Worm (Caenorhabditis elegans) whole organism, L4 larva: ENCODE measurements around the gene srm-5.
A peak's percentile ranks its signal among the peaks of the same experiment; 100 is the strongest.

Experiments
- F26F4.8 ChIP-seq: fragments of 200-800 bp; sonication (Bioruptor generic); conservative IDR thresholded peaks from 2 replicates; pipeline ENCODE4 v1.3.6; 2022; ENCODE audit warnings: missing genetic modification characterization, missing compliant biosample characterization
- Y5F2A.4 ChIP-seq: fragments of 200-800 bp; sonication (Bioruptor generic); optimal IDR thresholded peaks from 2 replicates; lab custom pipeline; 2018; ENCODE audit warnings: mild to moderate bottlenecking, missing genetic modification characterization, missing compliant biosample characterization
- Y75B8A.6 ChIP-seq: fragments of 200-800 bp; sonication (Bioruptor generic); IDR thresholded peaks from 2 replicates; pipeline ENCODE4 v1.3.6; 2022; ENCODE audit warnings: missing genetic modification reagents, missing genetic modification characterization, missing compliant biosample characterization
- ZK337.2 ChIP-seq: fragments of 200-800 bp; sonication (Bioruptor generic); IDR thresholded peaks from 2 replicates; pipeline ENCODE4 v1.3.6; 2022; ENCODE audit warnings: missing genetic modification reagents, missing genetic modification characterization, missing compliant biosample characterization
- arid-1 ChIP-seq: fragments of 200-800 bp; sonication (Bioruptor generic); conservative IDR thresholded peaks from 2 replicates; pipeline ENCODE4 v1.3.6; 2022; ENCODE audit warnings: missing genetic modification reagents, missing genetic modification characterization, missing compliant biosample characterization
- attf-4 ChIP-seq: sonication (generic microtip); optimal IDR thresholded peaks from 3 replicates; lab custom pipeline; 2017; ENCODE audit warnings: missing biosample characterization, missing genetic modification characterization
- daf-16 ChIP-seq, 3 experiments: sonication (generic microtip); optimal IDR thresholded peaks; 2 replicates each; lab custom pipeline; 2016 to 2017; ENCODE audit warnings: missing genetic modification characterization in 3 of 3, missing genetic modification reagents in 3 of 3, mild to moderate bottlenecking in 2 of 3, missing compliant biosample characterization in 2 of 3, missing biosample characterization in 1 of 3, moderate library complexity in 1 of 3
- daf-19 ChIP-seq: fragments of 200-800 bp; sonication (Bioruptor generic); conservative IDR thresholded peaks from 2 replicates; pipeline ENCODE4 v1.3.6; 2022; ENCODE audit warnings: missing genetic modification characterization, missing compliant biosample characterization
- dmd-8 ChIP-seq: fragments of 200-800 bp; sonication (Bioruptor generic); IDR thresholded peaks from 2 replicates; pipeline ENCODE4 v1.3.6; 2022; ENCODE audit warnings: missing genetic modification characterization, missing compliant biosample characterization
- duxl-1 ChIP-seq: sonication (generic microtip); optimal IDR thresholded peaks from 2 replicates; lab custom pipeline; 2016; ENCODE audit warnings: mild to moderate bottlenecking, missing genetic modification characterization, moderate library complexity, missing compliant biosample characterization; ENCODE audit not compliant: poor library complexity
- egl-27 ChIP-seq: sonication (generic microtip); optimal IDR thresholded peaks from 3 replicates; lab custom pipeline; 2017; ENCODE audit warnings: missing biosample characterization, missing genetic modification reagents, missing genetic modification characterization
- egl-43 ChIP-seq: fragments of 200-800 bp; sonication (Bioruptor generic); IDR thresholded peaks from 2 replicates; pipeline ENCODE4 v1.3.6; 2022; ENCODE audit warnings: missing genetic modification reagents, missing genetic modification characterization, missing compliant biosample characterization
- fkh-10 ChIP-seq: fragments of 150-350 bp; optimal IDR thresholded peaks from 2 replicates; lab custom pipeline; 2014; ENCODE audit warnings: missing biosample characterization, missing genetic modification reagents, missing genetic modification characterization
- fos-1 ChIP-seq: fragments of 150-350 bp; optimal IDR thresholded peaks from 2 replicates; lab custom pipeline; 2014; ENCODE audit warnings: missing biosample characterization, missing genetic modification characterization
- hlh-30 ChIP-seq: sonication (generic microtip); optimal IDR thresholded peaks from 2 replicates; lab custom pipeline; 2017; ENCODE audit warnings: antibody characterized with exemption, mild to moderate bottlenecking, missing genetic modification characterization, missing compliant biosample characterization; ENCODE audit not compliant: insufficient read depth
- lin-13 ChIP-seq: fragments of 150-350 bp; optimal IDR thresholded peaks from 2 replicates; lab custom pipeline; 2014; ENCODE audit warnings: missing biosample characterization, missing genetic modification reagents, missing genetic modification characterization
- lin-38 ChIP-seq: fragments of 200-800 bp; sonication (Bioruptor generic); IDR thresholded peaks from 2 replicates; pipeline ENCODE4 v1.3.6; 2022; ENCODE audit warnings: missing genetic modification reagents, missing genetic modification characterization, missing compliant biosample characterization
- mdl-1 ChIP-seq, 2 experiments: fragments of 150-350 bp in 1 of 2; sonication (generic microtip) in 1 of 2; optimal IDR thresholded peaks; 2 replicates each; lab custom pipeline; 2014 to 2017; ENCODE audit warnings: missing biosample characterization in 2 of 2, missing genetic modification characterization in 2 of 2
- mdt-29 ChIP-seq: fragments of 200-800 bp; sonication (Bioruptor generic); IDR thresholded peaks from 2 replicates; pipeline ENCODE4 v1.3.6; 2022; ENCODE audit warnings: missing genetic modification reagents, missing genetic modification characterization, missing compliant biosample characterization
- mep-1 ChIP-seq: fragments of 150-350 bp; sonication (generic microtip); optimal IDR thresholded peaks from 3 replicates; lab custom pipeline; 2014; ENCODE audit warnings: missing biosample characterization, missing genetic modification characterization
- mxl-3 ChIP-seq: fragments of 200-800 bp; sonication (Bioruptor generic); optimal IDR thresholded peaks from 2 replicates; lab custom pipeline; 2018; ENCODE audit warnings: mild to moderate bottlenecking, missing genetic modification characterization, missing compliant biosample characterization
- nhr-111 ChIP-seq: fragments of 200-800 bp; sonication (Bioruptor generic); optimal IDR thresholded peaks from 2 replicates; lab custom pipeline; 2018; ENCODE audit warnings: mild to moderate bottlenecking, missing genetic modification characterization, missing compliant biosample characterization
- nhr-41 ChIP-seq: fragments of 200-800 bp; sonication (Bioruptor generic); IDR thresholded peaks from 2 replicates; pipeline ENCODE4 v1.3.6; 2022; ENCODE audit warnings: missing genetic modification reagents, missing genetic modification characterization, missing compliant biosample characterization
- nhr-48 ChIP-seq: sonication (generic microtip); optimal IDR thresholded peaks from 2 replicates; lab custom pipeline; 2016; ENCODE audit warnings: mild to moderate bottlenecking, missing genetic modification characterization, missing compliant biosample characterization
- nhr-6 ChIP-seq: fragments of 150-350 bp; optimal IDR thresholded peaks from 2 replicates; lab custom pipeline; 2014; ENCODE audit warnings: missing biosample characterization, missing genetic modification characterization
- php-3 ChIP-seq: fragments of 200-800 bp; sonication (Bioruptor generic); IDR thresholded peaks from 2 replicates; pipeline ENCODE4 v1.3.6; 2022; ENCODE audit warnings: missing genetic modification reagents, missing genetic modification characterization, missing compliant biosample characterization
- pqm-1 ChIP-seq: sonication (generic microtip); optimal IDR thresholded peaks from 2 replicates; lab custom pipeline; 2017; ENCODE audit warnings: missing biosample characterization, missing genetic modification characterization
- rbr-2 ChIP-seq: sonication (generic microtip); optimal IDR thresholded peaks from 2 replicates; lab custom pipeline; 2016; ENCODE audit warnings: missing genotype, missing genetic modification characterization, missing compliant biosample characterization
- set-16 ChIP-seq: fragments of 200-800 bp; sonication (Bioruptor generic); IDR thresholded peaks from 2 replicates; pipeline ENCODE4 v1.3.6; 2022; ENCODE audit warnings: missing genetic modification reagents, missing genetic modification characterization, missing compliant biosample characterization
- unc-130 ChIP-seq: sonication (generic microtip); optimal IDR thresholded peaks from 2 replicates; lab custom pipeline; 2016; ENCODE audit warnings: missing genetic modification reagents, missing genetic modification characterization, missing compliant biosample characterization
- unc-62 ChIP-seq, 3 experiments: fragments of 150-350 bp in 1 of 3; sonication (generic microtip); optimal IDR thresholded peaks in 2 of 3; peaks in 1 of 3; 1 replicate in 1 of 3; 2 replicates in 2 of 3; lab custom pipeline; 2014 to 2017; ENCODE audit warnings: missing biosample characterization in 3 of 3, missing genetic modification characterization in 3 of 3, missing genetic modification reagents in 3 of 3, missing genotype in 1 of 3
- vab-7 ChIP-seq: fragments of 200-800 bp; sonication (Bioruptor generic); IDR thresholded peaks from 2 replicates; pipeline ENCODE4 v1.3.6; 2022; ENCODE audit warnings: missing genetic modification reagents, missing genetic modification characterization, missing compliant biosample characterization
- zfp-3 ChIP-seq: fragments of 200-800 bp; sonication (Bioruptor generic); conservative IDR thresholded peaks from 2 replicates; pipeline ENCODE4 v1.3.6; 2022; ENCODE audit warnings: missing genetic modification reagents, missing genetic modification characterization, missing compliant biosample characterization
- zip-11 ChIP-seq: fragments of 200-800 bp; sonication (Bioruptor generic); IDR thresholded peaks from 2 replicates; pipeline ENCODE4 v1.3.6; 2022; ENCODE audit warnings: missing genetic modification characterization, missing compliant biosample characterization
- ztf-7 ChIP-seq: fragments of 150-350 bp; optimal IDR thresholded peaks from 2 replicates; lab custom pipeline; 2014; ENCODE audit warnings: missing biosample characterization, missing genetic modification characterization

srm-5 gene

DNA sequence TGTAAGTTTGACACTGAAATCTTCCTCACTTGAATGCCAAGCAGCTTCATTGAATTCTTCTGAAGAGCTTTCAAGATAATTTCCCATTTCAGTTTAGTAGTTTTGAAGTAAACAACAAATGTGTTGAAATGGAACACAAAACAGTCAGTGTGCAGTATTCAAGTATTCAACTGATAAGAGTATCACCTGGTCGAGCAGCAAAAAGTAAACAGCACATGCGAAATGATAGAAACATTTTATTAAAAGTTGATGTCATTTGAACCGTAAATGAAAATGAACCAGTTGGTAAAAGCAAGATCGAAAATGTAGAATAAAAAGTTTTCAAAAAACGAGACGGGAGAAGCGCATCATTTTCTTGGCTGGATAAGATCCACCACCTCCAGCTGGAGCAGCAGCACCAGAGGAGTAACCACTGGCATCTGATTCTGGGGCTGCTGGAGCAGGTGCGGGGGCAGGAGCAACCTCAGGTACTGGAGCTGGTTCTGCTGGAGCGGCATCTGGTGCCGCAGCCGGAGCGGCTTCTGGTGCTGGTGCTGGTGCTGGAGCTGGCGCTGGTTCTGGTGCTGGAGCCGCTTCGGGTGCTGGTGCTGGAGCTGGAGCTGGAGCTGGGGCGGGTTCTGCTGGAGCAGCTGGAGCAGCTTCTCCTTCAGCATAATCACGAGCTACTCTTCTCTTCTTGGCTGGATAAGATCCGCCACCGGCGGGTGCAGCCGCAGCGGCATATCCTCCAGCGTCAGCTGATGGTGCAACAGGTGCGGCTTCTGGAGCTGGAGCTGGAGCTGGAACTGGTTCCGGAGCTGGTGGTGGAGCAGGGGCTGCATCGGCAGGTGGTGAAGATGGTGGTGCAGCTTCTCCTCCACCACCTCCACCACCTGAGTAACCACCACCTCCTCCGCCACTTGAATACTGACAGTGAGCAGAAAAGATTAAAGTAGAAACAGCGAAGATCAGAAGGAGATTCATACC, 10.2 kb upstream of the srm-5 start, which contains the start of the genes F47B8.4 and F47B8.18 (continued):
- TF ChIP-seq daf-16 (GFP tag; optimal IDR thresholded peaks at IDR 0.05; lab: Kevin White, UChicago) (no peak), daf-16 (tag; optimal IDR thresholded peaks at IDR 0.05; lab: Kevin White, UChicago) (peak; percentile 99), unc-62 (GFP tag; optimal IDR thresholded peaks at IDR 0.05 in 1 of 2; lab: Kevin White, UChicago) (peak in 1 of 2 experiments; percentile 96), unc-62 (tag; optimal IDR thresholded peaks at IDR 0.05; lab: Kevin White, UChicago) (no peak), nhr-48 (tag; lab: Kevin White, UChicago) (no peak), nhr-41 (GFP tag; lab: Robert Waterston, UW) (0 out of 2 replicates have a peak, but pooled peaks have one; percentile 6), rbr-2 (tag; lab: Kevin White, UChicago) (no peak), vab-7 (GFP tag; lab: Robert Waterston, UW) (0 out of 2 replicates have a peak, but pooled peaks have one; percentile 17), ztf-7 (no peak), unc-130 (GFP tag; lab: Kevin White, UChicago) (no peak), F26F4.8 (GFP tag; lab: Robert Waterston, UW) (0 out of 2 replicates have a peak, but pooled peaks have one; percentile 3), pqm-1 (tag; lab: Kevin White, UChicago) (peak; percentile 83), daf-19 (GFP tag; lab: Robert Waterston, UW) (no peak), hlh-30 (tag; lab: Kevin White, UChicago) (peak; percentile 45), set-16 (peak; percentile 99), mdl-1 (tag; optimal IDR thresholded peaks at IDR 0.05; lab: Kevin White, UChicago) (peak in 1 of 2 experiments; percentile 53), egl-27 (no peak), Y75B8A.6 (GFP tag; lab: Robert Waterston, UW) (no peak)

- no peak for TF ChIP-seq F26F4.8 (GFP tag; lab: Robert Waterston, UW)
- TF ChIP-seq mxl-3 (GFP tag; lab: Kevin White, UChicago): no peak
- no peak for TF ChIP-seq zfp-3 (GFP tag; lab: Robert Waterston, UW)
- no peak for TF ChIP-seq lin-13 (GFP tag; lab: Kevin White, UChicago)
- TF ChIP-seq zip-11 (GFP tag; lab: Robert Waterston, UW): no peak
- no peak for TF ChIP-seq attf-4
- no peak for TF ChIP-seq fkh-10 (GFP tag; lab: Kevin White, UChicago)
- TF ChIP-seq ztf-7: no peak
- TF ChIP-seq nhr-6: no peak
- TF ChIP-seq egl-43 (GFP tag; lab: Robert Waterston, UW): no peak
- TF ChIP-seq arid-1 (GFP tag; lab: Robert Waterston, UW): no peak
- TF ChIP-seq fos-1 (tag; lab: Kevin White, UChicago): no peak
- no peak for TF ChIP-seq ZK337.2 (GFP tag; lab: Robert Waterston, UW)
- TF ChIP-seq duxl-1: no peak
- no peak for TF ChIP-seq rbr-2 (tag; lab: Kevin White, UChicago)
- no peak for TF ChIP-seq mdt-29 (GFP tag; lab: Robert Waterston, UW)
- no peak for TF ChIP-seq nhr-111
- no peak for TF ChIP-seq Y5F2A.4
- TF ChIP-seq, all 104 proteins: peak for 0
Measured at ce11 chrV:14327776-14328175, 7.2 kb upstream of the srm-5 start, which contains the start of gene F47B8.5. F47B8.5 (minus strand) TSS chrV:14327876.

DNA sequence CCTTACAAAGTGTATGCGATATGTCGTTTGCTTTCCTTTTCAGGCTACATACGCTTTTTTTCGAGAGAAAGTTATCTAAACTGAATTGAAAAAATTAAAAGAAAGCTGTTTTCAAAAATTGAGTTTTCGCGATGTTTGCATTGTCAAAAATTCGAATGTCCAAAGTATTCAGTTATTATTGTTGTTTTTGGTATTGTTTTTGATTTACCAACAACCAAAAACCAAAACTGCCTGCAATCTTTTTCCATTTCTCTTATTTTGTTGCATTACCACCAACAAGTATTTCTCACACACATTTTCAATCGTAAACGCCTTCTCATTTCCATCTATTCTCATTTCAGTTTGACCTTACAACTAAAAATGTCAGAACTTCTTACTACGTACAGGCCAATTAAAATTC, 6.2 kb upstream of the srm-5 start, which contains the start of gene pepm-1:
Gene pepm-1, plus strand, starts transcription at position 301 of the 400 bp plus-strand sequence.
- TF ChIP-seq dmd-8 (no peak), mdt-29 (GFP tag; lab: Robert Waterston, UW) (no peak), php-3 (GFP tag; lab: Robert Waterston, UW) (no peak), mep-1 (no peak), lin-38 (GFP tag; lab: Robert Waterston, UW) (no peak)
